Worm (Caenorhabditis elegans): ENCODE data around the gene sas-4.

Gene sas-4

ce11 chrIII:8310239-8311057, 7.9 kb downstream of the sas-4 start, which contains the start of gene F10E9.3:
F10E9.3 (plus strand) TSS chrIII:8311007.
- TF ChIP-seq nhr-28 (tag; optimal IDR thresholded peaks at IDR 0.05), result no peak
- TF ChIP-seq lin-32 (GFP tag; optimal IDR thresholded peaks at IDR 0.05), result no peak
- peak; percentile 39 for TF ChIP-seq hlh-1 (tag; optimal IDR thresholded peaks at IDR 0.05)
- TF ChIP-seq ces-1 (GFP tag; optimal IDR thresholded peaks at IDR 0.05), result peak; percentile 8
- TF ChIP-seq lsy-2 (tag; optimal IDR thresholded peaks at IDR 0.05), result peak; percentile 93
- peak; percentile 34 for TF ChIP-seq ceh-39 (tag; optimal IDR thresholded peaks at IDR 0.05)
- TF ChIP-seq mep-1 (tag; optimal IDR thresholded peaks at IDR 0.05), result peak; percentile 49

ce11 chrIII:8308238-8308637, 10.2 kb downstream of the sas-4 start, which contains the start of gene F10E9.4:
F10E9.4 (plus strand) TSS chrIII:8308538.
- TF ChIP-seq nhr-76 (tag; optimal IDR thresholded peaks at IDR 0.05), result no peak
- no peak for TF ChIP-seq nhr-237 (tag; optimal IDR thresholded peaks at IDR 0.05)
- no peak for TF ChIP-seq ztf-11 (tag; optimal IDR thresholded peaks at IDR 0.05)
- TF ChIP-seq lin-13 (tag; optimal IDR thresholded peaks at IDR 0.05), result no peak
- TF ChIP-seq lsy-2 (tag; optimal IDR thresholded peaks at IDR 0.05), result no peak
- TF ChIP-seq nhr-2 (tag; optimal IDR thresholded peaks at IDR 0.05), result no peak
- TF ChIP-seq ham-2 (GFP tag; optimal IDR thresholded peaks at IDR 0.05), result no peak
- TF ChIP-seq lin-32 (GFP tag; optimal IDR thresholded peaks at IDR 0.05), result no peak
- no peak for TF ChIP-seq nhr-12 (tag; optimal IDR thresholded peaks at IDR 0.05)
- no peak for TF ChIP-seq unc-120 (tag; optimal IDR thresholded peaks at IDR 0.05; ENCODE audit: poor library complexity, severe bottlenecking)
- TF ChIP-seq mab-5 (tag; optimal IDR thresholded peaks at IDR 0.05), result no peak
- TF ChIP-seq pha-4 (tag; optimal IDR thresholded peaks at IDR 0.05), result no peak
- TF ChIP-seq ces-1 (GFP tag; optimal IDR thresholded peaks at IDR 0.05), result no peak
- TF ChIP-seq cnd-1 (tag; optimal IDR thresholded peaks at IDR 0.05), result no peak
- no peak for TF ChIP-seq M03D4.4 (tag; optimal IDR thresholded peaks at IDR 0.05)
- no peak for TF ChIP-seq tbx-8 (GFP tag; optimal IDR thresholded peaks at IDR 0.05)

DNA sequence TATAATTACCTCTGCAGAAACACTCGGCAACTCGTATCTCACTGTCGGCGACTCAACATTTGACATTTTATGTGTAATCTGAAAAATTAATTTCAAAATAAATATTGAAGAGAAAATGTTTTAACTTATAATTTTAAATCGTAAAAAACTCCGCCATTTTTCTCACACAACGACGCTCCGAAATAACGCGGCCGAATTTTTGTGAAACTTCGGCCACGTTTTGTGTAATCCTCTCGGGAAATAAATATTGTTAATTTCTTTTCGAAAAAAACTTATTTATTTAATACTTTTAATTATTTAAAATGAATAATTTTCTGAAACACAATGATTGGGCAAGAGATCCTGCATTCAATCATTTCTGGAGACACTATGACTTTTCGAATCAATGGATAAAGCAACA, 11.0 kb downstream of the sas-4 start, which contains the start of the genes F10E9.7 and F10E9.5:
TSS of gene F10E9.7 (minus strand) at position 86 of the 400 bp plus-strand sequence.
TSS of gene F10E9.5 (plus strand) at position 237 of the 400 bp plus-strand sequence.
- TF ChIP-seq ceh-39 (tag; optimal IDR thresholded peaks at IDR 0.05) (peak; percentile 38), sptf-1 (tag; optimal IDR thresholded peaks at IDR 0.05) (peak; percentile 54), lsy-2 (tag; optimal IDR thresholded peaks at IDR 0.05) (peak; percentile 74), mep-1 (tag; optimal IDR thresholded peaks at IDR 0.05) (peak; percentile 61), M03D4.4 (tag; optimal IDR thresholded peaks at IDR 0.05) (no peak), hlh-1 (tag; optimal IDR thresholded peaks at IDR 0.05) (no peak), ces-1 (GFP tag; optimal IDR thresholded peaks at IDR 0.05) (peak; percentile 70), nhr-237 (tag; optimal IDR thresholded peaks at IDR 0.05) (peak; percentile 15), nhr-2 (tag; optimal IDR thresholded peaks at IDR 0.05) (peak; percentile 26), lin-13 (tag; optimal IDR thresholded peaks at IDR 0.05) (peak; percentile 30), mls-2 (tag; optimal IDR thresholded peaks at IDR 0.05) (no peak)

- TF ChIP-seq blmp-1 (tag; optimal IDR thresholded peaks at IDR 0.05), result no peak
- TF ChIP-seq tbx-8 (GFP tag; optimal IDR thresholded peaks at IDR 0.05), result no peak
- TF ChIP-seq bed-3 (GFP tag; optimal IDR thresholded peaks at IDR 0.05), result no peak
- no peak for TF ChIP-seq mab-5 (tag; optimal IDR thresholded peaks at IDR 0.05)
- TF ChIP-seq mls-2 (tag; optimal IDR thresholded peaks at IDR 0.05), result no peak
- TF ChIP-seq nhr-28 (tag; optimal IDR thresholded peaks at IDR 0.05), result no peak
- TF ChIP-seq lin-13 (tag; optimal IDR thresholded peaks at IDR 0.05), result no peak
- no peak for TF ChIP-seq ceh-43 (GFP tag; optimal IDR thresholded peaks at IDR 0.05)
- TF ChIP-seq ham-2 (GFP tag; optimal IDR thresholded peaks at IDR 0.05), result no peak
- TF ChIP-seq nhr-2 (tag; optimal IDR thresholded peaks at IDR 0.05), result no peak
- TF ChIP-seq drap-1 (GFP tag; optimal IDR thresholded peaks at IDR 0.05), result no peak
- no peak for TF ChIP-seq nhr-237 (tag; optimal IDR thresholded peaks at IDR 0.05)
- no peak for TF ChIP-seq elt-1 (tag; optimal IDR thresholded peaks at IDR 0.05; ENCODE audit: borderline replicate concordance, insufficient read depth)
- no peak for TF ChIP-seq M03D4.4 (tag; optimal IDR thresholded peaks at IDR 0.05)
- no peak for TF ChIP-seq hlh-1 (tag; optimal IDR thresholded peaks at IDR 0.05)
- no peak for TF ChIP-seq sptf-1 (tag; optimal IDR thresholded peaks at IDR 0.05)
- no peak for TF ChIP-seq ceh-83 (GFP tag; optimal IDR thresholded peaks at IDR 0.05)
- TF ChIP-seq elt-3 (tag; optimal IDR thresholded peaks at IDR 0.05), result no peak
- no peak for TF ChIP-seq snpc-4 (tag; optimal IDR thresholded peaks at IDR 0.05)
Observed at ce11 chrIII:8305816-8306215, 12.6 kb downstream of the sas-4 start.
